Worm (Caenorhabditis elegans) whole organism, L1 larva: ENCODE measurements around the gene C06H2.7.

ENCODE experiments used
- ama-1 ChIP-seq: fragments of 150-350 bp; optimal IDR thresholded peaks from 2 replicates; lab custom pipeline; 2014
- blmp-1 ChIP-seq: fragments of 150-350 bp; optimal IDR thresholded peaks from 2 replicates; lab custom pipeline; 2014; ENCODE audit warnings: missing biosample characterization, missing genetic modification characterization
- ceh-63 ChIP-seq: fragments of 200-800 bp; sonication (Bioruptor generic); optimal IDR thresholded peaks from 2 replicates; lab custom pipeline; 2018; ENCODE audit warnings: mild to moderate bottlenecking, missing genetic modification characterization, missing compliant biosample characterization
- lin-39 ChIP-seq: fragments of 150-350 bp; optimal IDR thresholded peaks from 2 replicates; lab custom pipeline; 2014; ENCODE audit warnings: missing biosample characterization, missing genetic modification reagents, missing genetic modification characterization
- nhr-20 ChIP-seq: sonication (generic microtip); optimal IDR thresholded peaks from 2 replicates; lab custom pipeline; 2016; ENCODE audit warnings: mild to moderate bottlenecking, missing genetic modification characterization, missing compliant biosample characterization
- nhr-76 ChIP-seq: sonication (generic microtip); optimal IDR thresholded peaks from 2 replicates; lab custom pipeline; 2017; ENCODE audit warnings: missing biosample characterization, missing genetic modification characterization

- no peak for TF ChIP-seq lin-39
- no peak for TF ChIP-seq nhr-20 (tag; lab: Kevin White, UChicago)
- TF ChIP-seq ama-1 (lab: Kevin White, UChicago) = no peak
- TF ChIP-seq nhr-76 (tag; lab: Kevin White, UChicago) = no peak
- no peak for TF ChIP-seq blmp-1 (tag; lab: Kevin White, UChicago)
- TF ChIP-seq ceh-63 (GFP tag; lab: Kevin White, UChicago) = no peak
These were observed 28.1 kb upstream of the C06H2.7 start for ce11 chrV:11172667-11173066.
